Worm (Caenorhabditis elegans): ENCODE data around the gene F56D6.20.

Gene F56D6.20

ce11 chrIV:3944459-3944858 is 31.8 kb downstream of the F56D6.20 start, which contains the start of gene clec-72:
Gene clec-72 (plus strand): TSS chrIV:3944816.
- TF ChIP-seq ceh-39 (tag; optimal IDR thresholded peaks at IDR 0.05) = no peak
- no peak for TF ChIP-seq sptf-1 (tag; optimal IDR thresholded peaks at IDR 0.05)
- no peak for TF ChIP-seq lsy-2 (tag; optimal IDR thresholded peaks at IDR 0.05)
- no peak for TF ChIP-seq ztf-11 (tag; optimal IDR thresholded peaks at IDR 0.05)
- TF ChIP-seq zip-8 (tag; optimal IDR thresholded peaks at IDR 0.05) = no peak
- TF ChIP-seq ham-2 (GFP tag; optimal IDR thresholded peaks at IDR 0.05) = no peak
- TF ChIP-seq ceh-43 (GFP tag; optimal IDR thresholded peaks at IDR 0.05) = no peak
- no peak for TF ChIP-seq pha-4 (tag; optimal IDR thresholded peaks at IDR 0.05)
- no peak for TF ChIP-seq lin-32 (GFP tag; optimal IDR thresholded peaks at IDR 0.05)
- TF ChIP-seq cnd-1 (tag; optimal IDR thresholded peaks at IDR 0.05) = no peak
- TF ChIP-seq elt-3 (tag; optimal IDR thresholded peaks at IDR 0.05) = no peak
- TF ChIP-seq nhr-237 (tag; optimal IDR thresholded peaks at IDR 0.05) = no peak
- no peak for TF ChIP-seq mls-2 (tag; optimal IDR thresholded peaks at IDR 0.05)
- TF ChIP-seq nhr-2 (tag; optimal IDR thresholded peaks at IDR 0.05) = no peak
- no peak for TF ChIP-seq hlh-1 (tag; optimal IDR thresholded peaks at IDR 0.05)
- no peak for TF ChIP-seq tbx-8 (GFP tag; optimal IDR thresholded peaks at IDR 0.05)
- no peak for TF ChIP-seq nhr-28 (tag; optimal IDR thresholded peaks at IDR 0.05)
- TF ChIP-seq sem-2 (GFP tag; optimal IDR thresholded peaks at IDR 0.05) = no peak
- TF ChIP-seq mab-5 (tag; optimal IDR thresholded peaks at IDR 0.05) = no peak
- TF ChIP-seq lin-13 (tag; optimal IDR thresholded peaks at IDR 0.05) = no peak

ce11 chrIV:3956095-3956494 is 43.4 kb downstream of the F56D6.20 start, which contains the start of gene clec-73:
Gene clec-73 (minus strand): TSS chrIV:3956195.
- no peak for TF ChIP-seq lin-32 (GFP tag; optimal IDR thresholded peaks at IDR 0.05)

- TF ChIP-seq elt-3 (tag; optimal IDR thresholded peaks at IDR 0.05) (no peak), sptf-1 (tag; optimal IDR thresholded peaks at IDR 0.05) (no peak), mep-1 (tag; optimal IDR thresholded peaks at IDR 0.05) (no peak), M03D4.4 (tag; optimal IDR thresholded peaks at IDR 0.05) (no peak), lin-32 (GFP tag; optimal IDR thresholded peaks at IDR 0.05) (no peak), nhr-237 (tag; optimal IDR thresholded peaks at IDR 0.05) (no peak), drap-1 (GFP tag; optimal IDR thresholded peaks at IDR 0.05) (no peak), ceh-43 (GFP tag; optimal IDR thresholded peaks at IDR 0.05) (no peak), bed-3 (GFP tag; optimal IDR thresholded peaks at IDR 0.05) (no peak), zip-8 (tag; optimal IDR thresholded peaks at IDR 0.05) (no peak)
These were observed 44.0 kb downstream of the F56D6.20 start, which contains the start of gene clec-74 for ce11 chrIV:3956705-3957104. Gene clec-74 (plus strand): TSS chrIV:3957005.

ce11 chrIV:3960396-3960795 is 47.7 kb downstream of the F56D6.20 start, which contains the start of gene clec-75:
Gene clec-75 (plus strand): TSS chrIV:3960734.
- no peak for TF ChIP-seq nhr-28 (tag; optimal IDR thresholded peaks at IDR 0.05)
- TF ChIP-seq elt-1 (tag; optimal IDR thresholded peaks at IDR 0.05; ENCODE audit: borderline replicate concordance, insufficient read depth) = no peak
- TF ChIP-seq ceh-39 (tag; optimal IDR thresholded peaks at IDR 0.05) = no peak
- no peak for TF ChIP-seq tbx-8 (GFP tag; optimal IDR thresholded peaks at IDR 0.05)
- TF ChIP-seq nhr-76 (tag; optimal IDR thresholded peaks at IDR 0.05) = no peak
- no peak for TF ChIP-seq unc-62 (GFP tag; optimal IDR thresholded peaks at IDR 0.05)
- no peak for TF ChIP-seq flh-1 (GFP tag; optimal IDR thresholded peaks at IDR 0.05)
- TF ChIP-seq sptf-1 (tag; optimal IDR thresholded peaks at IDR 0.05) = no peak

- TF ChIP-seq bed-3 (GFP tag; optimal IDR thresholded peaks at IDR 0.05) (no peak), drap-1 (GFP tag; optimal IDR thresholded peaks at IDR 0.05) (no peak), ztf-11 (tag; optimal IDR thresholded peaks at IDR 0.05) (no peak), pha-4 (tag; optimal IDR thresholded peaks at IDR 0.05) (no peak), sem-2 (GFP tag; optimal IDR thresholded peaks at IDR 0.05) (no peak), unc-120 (tag; optimal IDR thresholded peaks at IDR 0.05; ENCODE audit: poor library complexity, severe bottlenecking) (no peak), elt-1 (tag; optimal IDR thresholded peaks at IDR 0.05; ENCODE audit: borderline replicate concordance, insufficient read depth) (no peak), lin-13 (tag; optimal IDR thresholded peaks at IDR 0.05) (no peak), lin-32 (GFP tag; optimal IDR thresholded peaks at IDR 0.05) (no peak), ham-2 (GFP tag; optimal IDR thresholded peaks at IDR 0.05) (no peak), nhr-12 (tag; optimal IDR thresholded peaks at IDR 0.05) (no peak), hlh-1 (tag; optimal IDR thresholded peaks at IDR 0.05) (no peak), M03D4.4 (tag; optimal IDR thresholded peaks at IDR 0.05) (no peak), flh-1 (GFP tag; optimal IDR thresholded peaks at IDR 0.05) (no peak), elt-3 (tag; optimal IDR thresholded peaks at IDR 0.05) (no peak), mep-1 (tag; optimal IDR thresholded peaks at IDR 0.05) (no peak), nhr-28 (tag; optimal IDR thresholded peaks at IDR 0.05) (no peak), ceh-83 (GFP tag; optimal IDR thresholded peaks at IDR 0.05) (no peak)
These were observed 49.9 kb downstream of the F56D6.20 start, which contains the start of gene Y46C8AM.1 for ce11 chrIV:3962584-3962983. Gene Y46C8AM.1 (plus strand): TSS chrIV:3962884.
